Fruit fly (Drosophila melanogaster): ENCODE measurements around the gene ninaA.

ninaA gene

DNA sequence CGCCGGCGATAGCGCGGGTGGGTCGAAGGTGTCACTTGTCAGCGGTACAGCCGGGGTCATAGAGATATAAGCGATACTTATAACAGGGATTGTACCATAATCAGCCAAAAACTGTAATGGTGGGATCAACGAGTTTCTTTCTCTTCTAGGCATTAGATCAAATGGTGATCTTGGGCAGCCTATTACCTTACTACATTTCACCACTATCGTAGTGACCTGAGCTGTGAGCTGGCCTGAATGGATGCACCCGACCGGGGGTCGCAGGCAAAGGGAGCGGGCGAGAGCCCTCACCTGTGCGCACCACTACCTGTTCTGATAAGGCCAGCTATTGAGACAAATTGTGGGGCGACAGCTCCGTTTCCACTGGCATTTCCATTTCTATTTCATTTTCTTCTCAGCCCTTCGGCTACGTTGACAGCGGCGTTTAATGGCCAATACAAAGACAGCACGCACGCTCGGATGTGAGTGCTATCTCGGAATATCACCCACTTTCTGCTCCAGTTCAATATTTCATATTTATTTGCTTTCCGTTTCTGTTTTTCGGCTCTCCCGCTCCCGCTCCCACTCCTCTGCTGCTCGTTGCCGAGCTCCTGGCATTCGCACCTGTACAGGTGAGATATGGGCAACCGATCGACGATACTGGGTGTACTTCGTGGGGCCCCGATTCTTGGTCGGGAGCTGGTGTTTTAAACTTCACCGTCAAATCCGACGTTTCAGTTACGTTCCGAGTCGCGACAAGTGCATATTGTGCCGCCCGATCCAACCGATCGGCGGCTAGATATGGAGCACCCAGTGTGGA, 20.2 kb upstream of the ninaA start (continued):
- TF ChIP-seq zen (tag; optimal IDR thresholded peaks at IDR 0.05), result peak; percentile 63
- peak; percentile 50 for TF ChIP-seq Bdp1 (GFP tag; optimal IDR thresholded peaks at IDR 0.05)
- TF ChIP-seq grau (tag; optimal IDR thresholded peaks at IDR 0.05), result peak; percentile 73
- peak; percentile 38 for TF ChIP-seq HLH54F (GFP tag; optimal IDR thresholded peaks at IDR 0.05)
- peak; percentile 67 for TF ChIP-seq sim (GFP tag; IDR thresholded peaks at IDR 0.05)
- TF ChIP-seq CG1647 (GFP tag; optimal IDR thresholded peaks at IDR 0.05), result peak; percentile 45
- TF ChIP-seq CG17568 (GFP tag; optimal IDR thresholded peaks at IDR 0.05), result no peak
- peak; percentile 80 for TF ChIP-seq CG14441 (GFP tag; IDR thresholded peaks at IDR 0.05)
- TF ChIP-seq onecut (GFP tag; IDR thresholded peaks at IDR 0.05), result peak; percentile 69
- TF ChIP-seq HmgD (GFP tag; optimal IDR thresholded peaks at IDR 0.05), result peak; percentile 23
- peak; percentile 96 for TF ChIP-seq Med (GFP tag)
- TF ChIP-seq disco-r (GFP tag; optimal IDR thresholded peaks at IDR 0.05), result peak; percentile 5
- peak; percentile 74 for TF ChIP-seq H2.0 (GFP tag; IDR thresholded peaks at IDR 0.05)
- TF ChIP-seq CG15696 (tag; optimal IDR thresholded peaks at IDR 0.05), result peak; percentile 48
- peak; percentile 53; the same call in 1 of the 2 replicates for TF ChIP-seq CG43689 (GFP tag; IDR thresholded peaks at IDR 0.05)
- peak; percentile 49; the same call in 1 of the 2 replicates for TF ChIP-seq MBD-R2 (GFP tag; IDR thresholded peaks at IDR 0.05)
- peak; percentile 63 for TF ChIP-seq CHES-1-like (GFP tag; optimal IDR thresholded peaks at IDR 0.05)
- TF ChIP-seq CG3065 (GFP tag; optimal IDR thresholded peaks at IDR 0.05), result peak; percentile 34
- TF ChIP-seq CG42726 (GFP tag; IDR thresholded peaks at IDR 0.05; ENCODE audit: partially characterized antibody), result no peak
- no peak for TF ChIP-seq NK7.1 (GFP tag; optimal IDR thresholded peaks at IDR 0.05)
- peak; percentile 77 for TF ChIP-seq dmrt11E (tag; optimal IDR thresholded peaks at IDR 0.05)
- no peak for TF ChIP-seq CG3995 (GFP tag; optimal IDR thresholded peaks at IDR 0.05)
- peak; percentile 35 for TF ChIP-seq NC2α (GFP tag; optimal IDR thresholded peaks at IDR 0.05)
- TF ChIP-seq Hr51 (GFP tag; optimal IDR thresholded peaks at IDR 0.05), result peak in 1 of 2 experiments; percentile 70
- peak; percentile 89 for TF ChIP-seq otp (GFP tag; IDR thresholded peaks at IDR 0.05)
- peak; percentile 89 for TF ChIP-seq CG17359 (tag; optimal IDR thresholded peaks at IDR 0.05)
- no peak for TF ChIP-seq br (optimal IDR thresholded peaks at IDR 0.05)
- peak; percentile 83 for TF ChIP-seq peb (GFP tag; IDR thresholded peaks at IDR 0.05)
- peak; percentile 65 for TF ChIP-seq CG14050 (GFP tag; IDR thresholded peaks at IDR 0.05)
- peak; percentile 51 for TF ChIP-seq CG13775 (GFP tag; optimal IDR thresholded peaks at IDR 0.05)
- no peak for TF ChIP-seq luna (GFP tag; optimal IDR thresholded peaks at IDR 0.05)
- peak; percentile 51 for TF ChIP-seq CG13624 (GFP tag; optimal IDR thresholded peaks at IDR 0.05)
- peak; percentile 46 for TF ChIP-seq exex (tag; optimal IDR thresholded peaks at IDR 0.05)
- TF ChIP-seq tin (GFP tag; optimal IDR thresholded peaks at IDR 0.05), result peak; percentile 46
- TF ChIP-seq CG1603 (tag; optimal IDR thresholded peaks at IDR 0.05), result peak; percentile 93
- no peak for TF ChIP-seq CG3838 (GFP tag; optimal IDR thresholded peaks at IDR 0.05)
- peak; percentile 12 for TF ChIP-seq CG10565 (GFP tag; optimal IDR thresholded peaks at IDR 0.05)
- peak; percentile 84 for TF ChIP-seq CG10979 (tag; optimal IDR thresholded peaks at IDR 0.05)
- peak; percentile 72 for TF ChIP-seq Sox100B (GFP tag; optimal IDR thresholded peaks at IDR 0.05)
- peak; percentile 85 for TF ChIP-seq ATbp (GFP tag; optimal IDR thresholded peaks at IDR 0.05)
- peak; percentile 17 for TF ChIP-seq Sry-δ (GFP tag; optimal IDR thresholded peaks at IDR 0.05)
- TF ChIP-seq ara (GFP tag; IDR thresholded peaks at IDR 0.05), result peak; percentile 93
- no peak for TF ChIP-seq pho (GFP tag; optimal IDR thresholded peaks at IDR 0.05)
- no peak for TF ChIP-seq cad (GFP tag; optimal IDR thresholded peaks at IDR 0.05)
- peak; percentile 40 for TF ChIP-seq ab (GFP tag; optimal IDR thresholded peaks at IDR 0.05)
- TF ChIP-seq CG3407 (GFP tag; optimal IDR thresholded peaks at IDR 0.05), result peak; percentile 71
- TF ChIP-seq CG14667 (GFP tag; IDR thresholded peaks at IDR 0.05), result peak; percentile 74
- peak; percentile 72 for TF ChIP-seq CG12071 (GFP tag; optimal IDR thresholded peaks at IDR 0.05)
- peak; percentile 83 for TF ChIP-seq nmo (GFP tag; optimal IDR thresholded peaks at IDR 0.05)
- TF ChIP-seq CG11247 (GFP tag; IDR thresholded peaks at IDR 0.05), result peak; percentile 50; the same call in 1 of the 2 replicates

All from whole organism, embryonic.